Fruit fly (Drosophila melanogaster) whole organism, embryonic: ENCODE results near the gene CG2993.

ENCODE experiments used
- Atf-2 ChIP-seq: fragments of 200-800 bp; sonication (Bioruptor generic); optimal IDR thresholded peaks from 2 replicates; lab custom pipeline; 2016; ENCODE audit warnings: missing biosample characterization, missing genetic modification characterization
- CG10654 ChIP-seq: fragments of 200-800 bp; sonication (Bioruptor generic); optimal IDR thresholded peaks from 2 replicates; lab custom pipeline; 2016; ENCODE audit warnings: missing biosample characterization, missing genetic modification characterization
- CG10959 ChIP-seq: fragments of 200-800 bp; sonication (Bioruptor generic); IDR thresholded peaks from 2 replicates; pipeline ENCODE4 v1.3.6; 2022; ENCODE audit warnings: missing biosample characterization, missing genetic modification characterization
- CG11093 ChIP-seq: fragments of 200-800 bp; sonication (Bioruptor generic); IDR thresholded peaks from 3 replicates; pipeline ENCODE4 v1.3.6; 2022; ENCODE audit warnings: missing biosample characterization, missing genetic modification characterization
- CG12071 ChIP-seq: fragments of 200-800 bp; sonication (Bioruptor generic); optimal IDR thresholded peaks from 3 replicates; lab custom pipeline; 2018; ENCODE audit warnings: missing biosample characterization, mild to moderate bottlenecking, missing genetic modification characterization
- CG12769 ChIP-seq: fragments of 200-800 bp; sonication (Bioruptor generic); optimal IDR thresholded peaks from 2 replicates; lab custom pipeline; 2019; ENCODE audit warnings: missing biosample characterization, mild to moderate bottlenecking, missing genetic modification characterization, moderate library complexity
- CG13296 ChIP-seq: fragments of 200-800 bp; sonication (Bioruptor generic); optimal IDR thresholded peaks from 3 replicates; lab custom pipeline; 2018; ENCODE audit warnings: missing biosample characterization, mild to moderate bottlenecking, missing genetic modification characterization
- CG15073 ChIP-seq: fragments of 200-800 bp; sonication (Bioruptor generic); optimal IDR thresholded peaks from 2 replicates; lab custom pipeline; 2016; ENCODE audit warnings: missing biosample characterization, missing genetic modification characterization
- CG15601 ChIP-seq: fragments of 200-800 bp; sonication (Bioruptor generic); optimal IDR thresholded peaks from 3 replicates; lab custom pipeline; 2019; ENCODE audit warnings: missing biosample characterization, mild to moderate bottlenecking, missing genetic modification characterization, moderate library complexity
- CG16815 ChIP-seq: fragments of 200-800 bp; sonication (Bioruptor generic); optimal IDR thresholded peaks from 3 replicates; lab custom pipeline; 2017; ENCODE audit warnings: missing biosample characterization, mild to moderate bottlenecking, missing genetic modification characterization
- CG17829 ChIP-seq: fragments of 200-800 bp; optimal IDR thresholded peaks from 2 replicates; lab custom pipeline; 2019; ENCODE audit warnings: missing biosample characterization, mild to moderate bottlenecking, missing genetic modification characterization, moderate library complexity
- CG18764 ChIP-seq: fragments of 200-800 bp; sonication (Bioruptor generic); optimal IDR thresholded peaks from 3 replicates; lab custom pipeline; 2016; ENCODE audit warnings: missing biosample characterization, missing genetic modification characterization
- CG2116 ChIP-seq: fragments of 200-800 bp; sonication (Bioruptor generic); optimal IDR thresholded peaks from 3 replicates; lab custom pipeline; 2018; ENCODE audit warnings: missing biosample characterization, mild to moderate bottlenecking, missing genetic modification characterization
- CG2199 ChIP-seq: fragments of 200-800 bp; sonication (Bioruptor generic); IDR thresholded peaks from 3 replicates; pipeline ENCODE4 v1.3.6; 2022; ENCODE audit warnings: missing biosample characterization, missing genetic modification characterization
- CG30431 ChIP-seq: fragments of 200-800 bp; sonication (Bioruptor generic); optimal IDR thresholded peaks from 2 replicates; lab custom pipeline; 2017; ENCODE audit warnings: missing biosample characterization, missing genetic modification characterization
- CG32767 ChIP-seq: fragments of 200-800 bp; sonication (Bioruptor generic); IDR thresholded peaks from 2 replicates; pipeline ENCODE4 v1.3.6; 2022; ENCODE audit warnings: missing biosample characterization, missing genetic modification characterization
- CG3847 ChIP-seq: fragments of 200-800 bp; sonication (Bioruptor generic); IDR thresholded peaks from 2 replicates; pipeline ENCODE4 v1.3.6; 2022; ENCODE audit warnings: missing biosample characterization, missing genetic modification characterization
- CG4617 ChIP-seq: fragments of 200-800 bp; sonication (Bioruptor generic); optimal IDR thresholded peaks from 3 replicates; lab custom pipeline; 2016; ENCODE audit warnings: missing biosample characterization, missing genetic modification characterization, borderline replicate concordance
- CG6175 ChIP-seq: fragments of 200-800 bp; sonication (Bioruptor generic); IDR thresholded peaks from 3 replicates; pipeline ENCODE4 v1.3.6; 2022; ENCODE audit warnings: missing biosample characterization, missing genetic modification characterization
- CG6654 ChIP-seq: fragments of 200-800 bp; sonication (Bioruptor generic); optimal IDR thresholded peaks from 2 replicates; lab custom pipeline; 2017; ENCODE audit warnings: missing biosample characterization, mild to moderate bottlenecking, missing genetic modification characterization
- CG6791 ChIP-seq: fragments of 200-800 bp; sonication (Bioruptor generic); IDR thresholded peaks from 3 replicates; pipeline ENCODE4 v1.3.6; 2022; ENCODE audit warnings: missing biosample characterization, missing genetic modification characterization; ENCODE audit not compliant: partially characterized antibody
- CG7372 ChIP-seq: fragments of 200-800 bp; sonication (Bioruptor generic); IDR thresholded peaks from 2 replicates; pipeline ENCODE4 v1.3.6; 2022; ENCODE audit warnings: missing biosample characterization, missing genetic modification characterization
- CG9437 ChIP-seq: fragments of 200-800 bp; sonication (Bioruptor generic); optimal IDR thresholded peaks from 2 replicates; lab custom pipeline; 2018; ENCODE audit warnings: missing biosample characterization, mild to moderate bottlenecking, missing genetic modification characterization
- CrebB ChIP-seq: fragments of 200-800 bp; sonication (Bioruptor generic); optimal IDR thresholded peaks from 3 replicates; lab custom pipeline; 2018; ENCODE audit warnings: missing biosample characterization, mild to moderate bottlenecking, missing genetic modification characterization
- Dbx ChIP-seq: fragments of 200-800 bp; sonication (Bioruptor generic); IDR thresholded peaks from 3 replicates; pipeline ENCODE4 v1.3.6; 2022; ENCODE audit warnings: missing biosample characterization, missing genetic modification characterization
- Elba2 ChIP-seq: fragments of 200-800 bp; sonication (Bioruptor generic); optimal IDR thresholded peaks from 3 replicates; lab custom pipeline; 2016; ENCODE audit warnings: missing biosample characterization, missing genetic modification characterization
- H2.0 ChIP-seq: fragments of 200-800 bp; sonication (Bioruptor generic); IDR thresholded peaks from 2 replicates; pipeline ENCODE4 v1.3.6; 2022; ENCODE audit warnings: missing biosample characterization, missing genetic modification characterization
- HLH3B ChIP-seq: fragments of 200-800 bp; sonication (Bioruptor generic); IDR thresholded peaks from 2 replicates; pipeline ENCODE4 v1.3.6; 2022; ENCODE audit warnings: missing biosample characterization, missing genetic modification characterization
- HLHmδ ChIP-seq: fragments of 200-800 bp; sonication (Bioruptor generic); optimal IDR thresholded peaks from 2 replicates; lab custom pipeline; 2018; ENCODE audit warnings: missing biosample characterization, mild to moderate bottlenecking, missing genetic modification characterization, moderate library complexity
- Hand ChIP-seq: fragments of 200-800 bp; sonication (Bioruptor generic); optimal IDR thresholded peaks from 2 replicates; lab custom pipeline; 2017; ENCODE audit warnings: mild to moderate bottlenecking, missing biosample characterization, missing genetic modification reagents, missing genetic modification characterization
- NK7.1 ChIP-seq: fragments of 200-800 bp; sonication (Bioruptor generic); optimal IDR thresholded peaks from 3 replicates; lab custom pipeline; 2016; ENCODE audit warnings: missing biosample characterization, missing genetic modification characterization
- Scr ChIP-seq: fragments of 200-800 bp; sonication (Bioruptor generic); IDR thresholded peaks from 2 replicates; pipeline ENCODE4 v1.3.6; 2022; ENCODE audit warnings: missing biosample characterization, missing genetic modification characterization; ENCODE audit not compliant: partially characterized antibody
- Sox102F ChIP-seq: fragments of 200-800 bp; sonication (Bioruptor generic); optimal IDR thresholded peaks from 2 replicates; lab custom pipeline; 2018; ENCODE audit warnings: missing biosample characterization, mild to moderate bottlenecking, missing genetic modification characterization, moderate library complexity
- Sry-δ ChIP-seq: fragments of 200-800 bp; sonication (Bioruptor generic); optimal IDR thresholded peaks from 2 replicates; lab custom pipeline; 2016; ENCODE audit warnings: missing biosample characterization, missing genetic modification characterization
- TFAM ChIP-seq: fragments of 200-800 bp; sonication (Bioruptor generic); optimal IDR thresholded peaks from 2 replicates; lab custom pipeline; 2017; ENCODE audit warnings: missing biosample characterization, missing genetic modification characterization, inconsistent platforms
- Taf1 ChIP-seq: fragments of 200-800 bp; sonication (Bioruptor generic); IDR thresholded peaks from 2 replicates; pipeline ENCODE4 v1.3.6; 2022; ENCODE audit warnings: missing biosample characterization, missing genetic modification characterization
- Usf ChIP-seq: fragments of 200-800 bp; sonication (Bioruptor generic); optimal IDR thresholded peaks from 2 replicates; lab custom pipeline; 2017; ENCODE audit warnings: missing genotype, missing biosample characterization, missing genetic modification characterization
- cwo ChIP-seq: fragments of 200-800 bp; sonication (Bioruptor generic); optimal IDR thresholded peaks from 3 replicates; lab custom pipeline; 2017; ENCODE audit warnings: missing biosample characterization, missing genetic modification characterization, mild to moderate bottlenecking, moderate library complexity, missing genetic modification reagents
- emc ChIP-seq: fragments of 200-800 bp; sonication (Bioruptor generic); optimal IDR thresholded peaks from 2 replicates; lab custom pipeline; 2016; ENCODE audit warnings: missing biosample characterization, missing genetic modification characterization
- en ChIP-seq: fragments of 200-800 bp; sonication (Bioruptor generic); optimal IDR thresholded peaks from 2 replicates; lab custom pipeline; 2016; ENCODE audit warnings: missing biosample characterization, missing genetic modification characterization
- fd64A ChIP-seq: fragments of 200-800 bp; sonication (Bioruptor generic); optimal IDR thresholded peaks from 3 replicates; lab custom pipeline; 2018; ENCODE audit warnings: missing biosample characterization, mild to moderate bottlenecking, missing genetic modification characterization
- fd96Cb ChIP-seq: fragments of 200-800 bp; sonication (Bioruptor generic); optimal IDR thresholded peaks from 2 replicates; lab custom pipeline; 2018; ENCODE audit warnings: missing biosample characterization, mild to moderate bottlenecking, missing genetic modification characterization, moderate library complexity
- nau ChIP-seq: fragments of 200-800 bp; sonication (Bioruptor generic); optimal IDR thresholded peaks from 3 replicates; lab custom pipeline; 2017; ENCODE audit warnings: missing biosample characterization, mild to moderate bottlenecking, missing genetic modification characterization, missing genetic modification reagents
- nerfin-1 ChIP-seq: fragments of 200-800 bp; sonication (Bioruptor generic); optimal IDR thresholded peaks from 3 replicates; lab custom pipeline; 2019; ENCODE audit warnings: missing biosample characterization, mild to moderate bottlenecking, missing genetic modification characterization, moderate library complexity
- pb ChIP-seq: fragments of 200-800 bp; sonication (Bioruptor generic); optimal IDR thresholded peaks from 3 replicates; lab custom pipeline; 2016; ENCODE audit warnings: missing biosample characterization, missing genetic modification characterization
- pzg ChIP-seq: fragments of 200-800 bp; sonication (Bioruptor generic); optimal IDR thresholded peaks from 3 replicates; lab custom pipeline; 2018; ENCODE audit warnings: missing biosample characterization, mild to moderate bottlenecking, missing genetic modification characterization, moderate library complexity
- slou ChIP-seq: fragments of 200-800 bp; sonication (Bioruptor generic); optimal IDR thresholded peaks from 3 replicates; lab custom pipeline; 2016; ENCODE audit warnings: missing biosample characterization, missing genetic modification characterization
- stc ChIP-seq: fragments of 200-800 bp; sonication (Bioruptor generic); IDR thresholded peaks from 2 replicates; pipeline ENCODE4 v1.3.6; 2022; ENCODE audit warnings: missing biosample characterization, missing genetic modification characterization
- tll ChIP-seq, 2 experiments: fragments of 200-800 bp in 1 of 2; fragments of >200 bp in 1 of 2; sonication (Bioruptor generic) in 1 of 2; optimal IDR thresholded peaks; 2 replicates each; lab custom pipeline; 2017 to 2019; ENCODE audit warnings: missing biosample characterization in 2 of 2, missing genetic modification characterization in 2 of 2, mild to moderate bottlenecking in 1 of 2, moderate library complexity in 1 of 2
- trem ChIP-seq: fragments of 200-800 bp; optimal IDR thresholded peaks from 3 replicates; lab custom pipeline; 2019; ENCODE audit warnings: missing biosample characterization, mild to moderate bottlenecking, missing genetic modification characterization, moderate library complexity

CG2993 gene

dm6 chr3R:7813981-7814529, 4.2 kb upstream of the CG2993 start, which contains the start of gene CG34384 (continued):
- TF ChIP-seq CG12769 (tag; lab: Kevin White, UChicago) (peak; percentile 42), pb (GFP tag; lab: Kevin White, UChicago) (no peak), CG15073 (GFP tag; lab: Kevin White, UChicago) (no peak), emc (GFP tag; lab: Kevin White, UChicago) (peak; percentile 34), CG13296 (GFP tag; lab: Kevin White, UChicago) (peak; percentile 67), CG17829 (tag; lab: Kevin White, UChicago) (peak; percentile 44), Hand (GFP tag; lab: Kevin White, UChicago) (peak; percentile 66), slou (GFP tag; lab: Kevin White, UChicago) (peak; percentile 21), CG10654 (GFP tag; lab: Kevin White, UChicago) (peak; percentile 21), CG18764 (no peak), Taf1 (GFP tag; lab: Robert Waterston, UW) (no peak), TFAM (no peak), CG2116 (GFP tag; lab: Kevin White, UChicago) (peak; percentile 23), CG10959 (GFP tag; lab: Robert Waterston, UW) (no peak), Usf (GFP tag; lab: Kevin White, UChicago) (peak; percentile 13), CG6654 (GFP tag; lab: Kevin White, UChicago) (peak; percentile 30), nau (peak; percentile 57), CG6791 (GFP tag; lab: Robert Waterston, UW) (no peak), CG15601 (tag; lab: Kevin White, UChicago) (no peak), CG2199 (no peak), CG7372 (GFP tag; lab: Robert Waterston, UW) (no peak), CrebB (no peak), CG11093 (GFP tag; lab: Robert Waterston, UW) (no peak), Scr (GFP tag; lab: Robert Waterston, UW) (no peak), Sry-δ (GFP tag; lab: Kevin White, UChicago) (peak; percentile 21), CG3847 (peak; percentile 29; the same call in 1 of the 2 replicates), NK7.1 (GFP tag; lab: Kevin White, UChicago) (no peak), CG12071 (GFP tag; lab: Kevin White, UChicago) (no peak), trem (no peak), CG6175 (no peak), cwo (GFP tag; lab: Kevin White, UChicago) (peak; percentile 69), CG16815 (GFP tag; lab: Kevin White, UChicago) (peak; percentile 35), Sox102F (GFP tag; lab: Kevin White, UChicago) (peak; percentile 23), tll (GFP tag; optimal IDR thresholded peaks at IDR 0.05; lab: Kevin White, UChicago) (no peak), CG9437 (GFP tag; lab: Kevin White, UChicago) (peak; percentile 40), Atf-2 (peak; percentile 14), Dbx (GFP tag; lab: Robert Waterston, UW) (0 out of 3 replicates have a peak, but pooled peaks have one; percentile 36), pzg (GFP tag; lab: Kevin White, UChicago) (no peak), Elba2 (peak; percentile 14), HLH3B (GFP tag; lab: Robert Waterston, UW) (no peak), fd64A (GFP tag; lab: Kevin White, UChicago) (no peak), en (GFP tag; lab: Kevin White, UChicago) (peak; percentile 17), H2.0 (GFP tag; lab: Robert Waterston, UW) (no peak), fd96Cb (tag; lab: Kevin White, UChicago) (peak; percentile 31), CG32767 (GFP tag; lab: Robert Waterston, UW) (no peak), HLHmδ (no peak), stc (GFP tag; lab: Robert Waterston, UW) (no peak), nerfin-1 (tag; lab: Kevin White, UChicago) (peak; percentile 45), CG30431 (no peak), CG4617 (GFP tag; lab: Kevin White, UChicago) (no peak)
